Worm (Caenorhabditis elegans): ENCODE results near the gene F57C2.5.

DNA sequence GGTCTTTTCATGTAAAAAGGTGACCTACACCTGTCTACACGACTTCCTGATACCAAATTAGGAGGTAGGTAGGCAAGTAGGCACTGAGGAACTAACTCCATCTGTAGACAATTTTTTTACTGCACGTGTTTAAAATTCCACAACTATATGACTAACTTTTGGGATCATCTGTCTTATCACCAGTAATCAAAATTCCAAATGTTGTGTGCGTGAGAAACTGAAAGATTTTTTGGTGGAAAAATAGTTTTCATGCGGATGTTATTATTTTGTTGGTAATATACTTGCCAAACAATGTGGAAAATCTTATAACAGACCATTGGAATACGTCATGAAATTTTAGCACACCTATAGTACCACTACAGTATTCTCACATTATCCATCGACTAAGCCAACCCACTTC, 16.9 kb downstream of the F57C2.5 start, which contains the start of gene K10H10.13:
- TF ChIP-seq lin-13 (tag; optimal IDR thresholded peaks at IDR 0.05) (no peak), elt-3 (tag; optimal IDR thresholded peaks at IDR 0.05) (no peak), mab-5 (tag; optimal IDR thresholded peaks at IDR 0.05) (no peak), ceh-39 (tag; optimal IDR thresholded peaks at IDR 0.05) (no peak), lsy-2 (tag; optimal IDR thresholded peaks at IDR 0.05) (no peak), ces-1 (GFP tag; optimal IDR thresholded peaks at IDR 0.05) (no peak)
